Fruit fly (Drosophila melanogaster) whole organism, wandering third instar larva: ENCODE data around the gene EMC2B.

Source experiments
- CG9705 ChIP-seq: fragments of 200-800 bp; sonication (Bioruptor generic); optimal IDR thresholded peaks from 2 replicates; lab custom pipeline; 2018; ENCODE audit warnings: missing biosample characterization, mild to moderate bottlenecking, missing genetic modification characterization
- Hnf4 ChIP-seq: fragments of 200-800 bp; sonication (Bioruptor generic); optimal IDR thresholded peaks from 2 replicates; lab custom pipeline; 2016; ENCODE audit warnings: missing biosample characterization, mild to moderate bottlenecking, missing genetic modification characterization
- Myc ChIP-seq: fragments of >200 bp; optimal IDR thresholded peaks from 2 replicates; lab custom pipeline; 2017
- br ChIP-seq: fragments of 200-800 bp; sonication (Bioruptor generic); optimal IDR thresholded peaks from 2 replicates; lab custom pipeline; 2016; ENCODE audit warnings: missing biosample characterization, missing genetic modification characterization
- h ChIP-seq: fragments of 200-800 bp; sonication (Bioruptor generic); optimal IDR thresholded peaks from 3 replicates; lab custom pipeline; 2016; ENCODE audit warnings: missing biosample characterization, mild to moderate bottlenecking, missing genetic modification characterization
- pan ChIP-seq: fragments of >200 bp; optimal IDR thresholded peaks from 2 replicates; lab custom pipeline; 2017
- tai ChIP-seq: sonication (Bioruptor generic); optimal IDR thresholded peaks from 2 replicates; lab custom pipeline; 2016; ENCODE audit warnings: missing biosample characterization, missing genetic modification characterization

- TF ChIP-seq tai (no peak), Myc (lab: Kevin White, UChicago) (no peak), pan (no peak), CG9705 (GFP tag; lab: Kevin White, UChicago) (no peak), Hnf4 (GFP tag; lab: Kevin White, UChicago) (no peak), h (GFP tag; lab: Kevin White, UChicago) (no peak), br (no peak)
These were observed 29.4 kb downstream of the EMC2B start for dm6 chr3R:16962303-16962702.
